Worm (Caenorhabditis elegans): ENCODE results near the gene K01D12.20.

DNA sequence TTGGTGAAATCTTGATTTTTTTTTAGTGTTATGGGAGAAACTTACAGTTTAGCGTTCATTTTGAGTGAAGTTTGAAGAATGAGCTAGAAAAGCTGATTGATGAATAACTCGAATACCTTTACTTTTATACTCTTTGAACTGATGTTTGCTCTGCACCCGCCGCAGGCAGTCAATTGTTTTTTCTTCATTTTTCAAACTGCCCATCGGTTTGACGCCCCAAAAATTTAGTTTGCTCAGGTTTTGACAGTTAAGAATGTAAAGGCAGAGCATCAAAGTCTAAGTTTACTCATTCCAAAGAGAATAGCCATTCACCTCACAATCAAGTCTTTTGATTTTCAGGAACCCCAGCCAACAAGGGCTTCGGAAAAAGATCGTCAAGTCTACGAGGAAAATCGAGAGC is 39.0 kb downstream of the K01D12.20 start, which contains the start of gene fipr-1:
- TF ChIP-seq dmd-4 (tag; optimal IDR thresholded peaks at IDR 0.05; ENCODE audit: borderline replicate concordance) (no peak), elt-4 (tag; optimal IDR thresholded peaks at IDR 0.05) (no peak), syd-9 (tag; optimal IDR thresholded peaks at IDR 0.05) (no peak), pqm-1 (tag; optimal IDR thresholded peaks at IDR 0.05) (no peak), sox-4 (tag; optimal IDR thresholded peaks at IDR 0.05) (no peak), tbx-2 (tag; optimal IDR thresholded peaks at IDR 0.05) (no peak), ama-1 (optimal IDR thresholded peaks at IDR 0.05) (no peak), ceh-24 (tag; optimal IDR thresholded peaks at IDR 0.05) (no peak), mec-3 (tag; optimal IDR thresholded peaks at IDR 0.05; ENCODE audit: borderline replicate concordance) (no peak), unc-86 (tag; optimal IDR thresholded peaks at IDR 0.05) (no peak), hlh-30 (tag; optimal IDR thresholded peaks at IDR 0.05; ENCODE audit: insufficient read depth) (no peak), pha-4 (tag; optimal IDR thresholded peaks at IDR 0.05) (no peak)
